Fruit fly (Drosophila melanogaster): ENCODE measurements around the gene retm.
A peak's percentile ranks its signal among the peaks of the same experiment; 100 is the strongest.

dm6 chr2L:6473076-6474037, 17.6 kb upstream of the retm start, which contains the start of gene mmy:
- TF ChIP-seq fd96Ca (GFP tag; IDR thresholded peaks at IDR 0.05) (peak; percentile 79; the same call in 2 of the 3 replicates), Pif1A (GFP tag; optimal IDR thresholded peaks at IDR 0.05) (peak; percentile 58), EcR (GFP tag; optimal IDR thresholded peaks at IDR 0.05) (no peak), CG12605 (GFP tag; IDR thresholded peaks at IDR 0.05) (peak; percentile 75), CG14655 (GFP tag; optimal IDR thresholded peaks at IDR 0.05) (peak; percentile 72), CG4496 (GFP tag; IDR thresholded peaks at IDR 0.05) (peak; percentile 82), CG15710 (tag; optimal IDR thresholded peaks at IDR 0.05) (peak; percentile 77), CG32121 (GFP tag; IDR thresholded peaks at IDR 0.05) (peak; percentile 67; the same call in 1 of the 2 replicates), D1 (tag; optimal IDR thresholded peaks at IDR 0.05) (no peak), gl (tag; optimal IDR thresholded peaks at IDR 0.05) (peak; percentile 23), CG10348 (GFP tag; IDR thresholded peaks at IDR 0.05) (no peak), CG9948 (tag; optimal IDR thresholded peaks at IDR 0.05) (peak; percentile 75), CG8301 (tag; optimal IDR thresholded peaks at IDR 0.05) (peak; percentile 71), Snoo (tag; optimal IDR thresholded peaks at IDR 0.05) (peak; percentile 56)
